Worm (Caenorhabditis elegans) whole organism, L1 larva: ENCODE results near the gene sri-78.
"Not testable (repeated sequence)": the region's sequence is repeated elsewhere in the genome, so short reads cannot be mapped to it uniquely, and the experiment has no call there.

Experiments used
- ceh-82 ChIP-seq, 3 experiments: fragments of 150-350 bp in 1 of 3; sonication (generic microtip) in 2 of 3; optimal IDR thresholded peaks; 2 replicates each; lab custom pipeline; 2014 to 2017; ENCODE audit warnings: missing biosample characterization in 3 of 3, missing genetic modification characterization in 3 of 3
- fkh-10 ChIP-seq: sonication (generic microtip); optimal IDR thresholded peaks from 2 replicates; lab custom pipeline; 2017; ENCODE audit warnings: missing biosample characterization, missing genetic modification reagents, missing genetic modification characterization
- grh-1 ChIP-seq: fragments of 200-800 bp; sonication (Bioruptor generic); IDR thresholded peaks from 2 replicates; pipeline ENCODE4 v1.3.6; 2022; ENCODE audit warnings: missing genetic modification reagents, missing genetic modification characterization, missing compliant biosample characterization
- pax-3 ChIP-seq: fragments of 200-800 bp; sonication (Bioruptor generic); optimal IDR thresholded peaks from 2 replicates; lab custom pipeline; 2018; ENCODE audit warnings: mild to moderate bottlenecking, missing genetic modification characterization, moderate library complexity, missing compliant biosample characterization
- pqm-1 ChIP-seq: sonication (generic microtip); optimal IDR thresholded peaks from 3 replicates; lab custom pipeline; 2017; ENCODE audit warnings: missing biosample characterization, missing genetic modification characterization
- unc-130 ChIP-seq: fragments of 150-350 bp; optimal IDR thresholded peaks from 2 replicates; lab custom pipeline; 2017; ENCODE audit warnings: missing biosample characterization, missing genetic modification characterization, inconsistent platforms
- unc-62 ChIP-seq: fragments of 150-350 bp; optimal IDR thresholded peaks from 2 replicates; lab custom pipeline; 2014; ENCODE audit warnings: missing biosample characterization, missing genetic modification reagents, missing genetic modification characterization
- ztf-11 ChIP-seq, 2 experiments: sonication (generic microtip); optimal IDR thresholded peaks; 2 replicates each; lab custom pipeline; 2016 to 2017; ENCODE audit warnings: missing genetic modification characterization in 2 of 2, missing biosample characterization in 1 of 2, missing compliant biosample characterization in 1 of 2

ce11 chrII:3201242-3201641 lies 16.3 kb downstream of the sri-78 start, which contains the start of gene sri-48:
- TF ChIP-seq fkh-10 (GFP tag; lab: Kevin White, UChicago); ceh-82 (tag; optimal IDR thresholded peaks at IDR 0.05; lab: Kevin White, UChicago); unc-62 (GFP tag; lab: Kevin White, UChicago); ztf-11 (tag; optimal IDR thresholded peaks at IDR 0.05; lab: Kevin White, UChicago); unc-130 (tag; lab: Kevin White, UChicago); pax-3; grh-1 (GFP tag; lab: Robert Waterston, UW); pqm-1 (tag; lab: Kevin White, UChicago): not testable (repeated sequence)
